Worm (Caenorhabditis elegans) whole organism, L4/young adult: ENCODE data around the gene C41A3.2.

Experiments
- W03F9.2 ChIP-seq: fragments of 150-350 bp; optimal IDR thresholded peaks from 2 replicates; lab custom pipeline; 2014; ENCODE audit warnings: missing biosample characterization, missing genetic modification characterization
- dao-5 ChIP-seq: sonication (generic microtip); optimal IDR thresholded peaks from 2 replicates; lab custom pipeline; 2016; ENCODE audit warnings: missing genotype, missing genetic modification characterization, moderate library complexity, missing compliant biosample characterization

DNA sequence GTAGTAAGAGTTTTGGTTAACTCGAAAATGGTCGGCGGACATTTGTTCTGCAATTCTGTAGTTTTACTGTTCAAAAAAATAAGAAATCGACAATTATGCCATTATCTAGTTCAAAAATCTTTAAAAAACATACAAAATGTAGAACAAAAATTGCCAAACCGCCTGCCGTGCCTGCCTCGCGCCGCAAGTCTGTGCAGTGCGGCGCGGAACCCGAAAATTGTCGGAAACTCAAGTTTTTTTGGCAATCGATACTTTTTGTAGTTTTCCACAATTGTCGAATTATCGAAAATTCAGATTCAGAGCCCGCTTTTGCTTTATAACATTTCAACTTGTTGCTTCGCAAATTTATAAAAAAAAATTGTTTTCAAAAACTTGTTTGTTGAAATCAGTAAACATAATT lies 43.9 kb upstream of the C41A3.2 start:
- no peak for TF ChIP-seq W03F9.2 (tag; lab: Kevin White, UChicago)
- no peak for TF ChIP-seq dao-5
